Worm (Caenorhabditis elegans): ENCODE results near the gene chd-3.

ce11 chrX:12846043-12846442 is 6.4 kb downstream of the chd-3 start, which contains the start of gene C52G5.3:
- TF ChIP-seq aly-2 (tag; optimal IDR thresholded peaks at IDR 0.05) = no peak
- TF ChIP-seq nhr-6 (tag; optimal IDR thresholded peaks at IDR 0.05) = no peak
- no peak for TF ChIP-seq snpc-4 (tag; optimal IDR thresholded peaks at IDR 0.05)
- no peak for TF ChIP-seq ama-1 (optimal IDR thresholded peaks at IDR 0.05)
- TF ChIP-seq nhr-25 (tag; optimal IDR thresholded peaks at IDR 0.05) = no peak
- TF ChIP-seq ztf-1 (GFP tag; conservative IDR thresholded peaks at IDR 0.05) = no peak
- TF ChIP-seq ztf-11 (tag; optimal IDR thresholded peaks at IDR 0.05) = no peak
- TF ChIP-seq unc-62 (GFP tag; optimal IDR thresholded peaks at IDR 0.05) = no peak
- TF ChIP-seq lin-39 (tag; optimal IDR thresholded peaks at IDR 0.05) = no peak
- TF ChIP-seq blmp-1 (tag; optimal IDR thresholded peaks at IDR 0.05; ENCODE audit: insufficient read depth) = no peak
